Fruit fly (Drosophila melanogaster) whole organism, wandering third instar larva: Measurements from ENCODE around the gene Atg5.
A peak's percentile ranks its signal among the peaks of the same experiment; 100 is the strongest.

Experiments used
- Abd-B ChIP-seq: fragments of >200 bp; optimal IDR thresholded peaks from 2 replicates; lab custom pipeline; 2017; ENCODE audit warnings: missing biosample characterization, missing genetic modification characterization
- CG9705 ChIP-seq: fragments of 200-800 bp; sonication (Bioruptor generic); optimal IDR thresholded peaks from 2 replicates; lab custom pipeline; 2018; ENCODE audit warnings: missing biosample characterization, mild to moderate bottlenecking, missing genetic modification characterization
- Dfd ChIP-seq: fragments of >200 bp; optimal IDR thresholded peaks from 2 replicates; lab custom pipeline; 2017; ENCODE audit warnings: missing biosample characterization, missing genetic modification characterization
- Dif ChIP-seq: fragments of 200-275, 200-300 bp; sonication (Bioruptor generic); optimal IDR thresholded peaks from 2 replicates; lab custom pipeline; 2018; ENCODE audit warnings: missing biosample characterization, missing genetic modification characterization; ENCODE audit not compliant: partially characterized antibody
- GATAd ChIP-seq: sonication (Bioruptor generic); optimal IDR thresholded peaks from 2 replicates; lab custom pipeline; 2016; ENCODE audit warnings: missing biosample characterization, missing genetic modification characterization
- HLH106 ChIP-seq: fragments of 200-800 bp; optimal IDR thresholded peaks from 3 replicates; lab custom pipeline; 2019; ENCODE audit warnings: missing biosample characterization, mild to moderate bottlenecking, missing genetic modification characterization, moderate library complexity
- Hnf4 ChIP-seq: fragments of 200-800 bp; sonication (Bioruptor generic); optimal IDR thresholded peaks from 2 replicates; lab custom pipeline; 2016; ENCODE audit warnings: missing biosample characterization, mild to moderate bottlenecking, missing genetic modification characterization
- Hr83 ChIP-seq: fragments of 200-300 bp; sonication (Bioruptor generic); optimal IDR thresholded peaks from 2 replicates; lab custom pipeline; 2016; ENCODE audit warnings: missing biosample characterization, mild to moderate bottlenecking, missing genetic modification characterization, moderate library complexity; ENCODE audit not compliant: poor library complexity, severe bottlenecking
- Jra ChIP-seq: sonication (Bioruptor generic); optimal IDR thresholded peaks from 2 replicates; lab custom pipeline; 2016; ENCODE audit warnings: missing biosample characterization, missing genetic modification characterization
- Mio ChIP-seq: sonication (Bioruptor generic); optimal IDR thresholded peaks from 2 replicates; lab custom pipeline; 2016; ENCODE audit warnings: missing biosample characterization, missing genetic modification characterization
- N ChIP-seq: fragments of >200 bp; optimal IDR thresholded peaks from 2 replicates; lab custom pipeline; 2018; ENCODE audit warnings: missing biosample characterization, missing external identifiers, missing genetic modification characterization
- OdsH ChIP-seq: fragments of 200-800 bp; sonication (Bioruptor generic); optimal IDR thresholded peaks from 2 replicates; lab custom pipeline; 2016; ENCODE audit warnings: missing biosample characterization, mild to moderate bottlenecking, missing genetic modification characterization
- Rel ChIP-seq, 2 experiments: fragments of 200-800 bp; sonication (Bioruptor generic) in 1 of 2; optimal IDR thresholded peaks; 2 replicates in 1 of 2; 3 replicates in 1 of 2; lab custom pipeline; 2016 to 2019; ENCODE audit warnings: mild to moderate bottlenecking in 2 of 2, missing biosample characterization in 2 of 2, missing genetic modification characterization in 2 of 2, moderate library complexity in 1 of 2
- Sp1 ChIP-seq: fragments of 200-800 bp; sonication (Bioruptor generic); optimal IDR thresholded peaks from 3 replicates; lab custom pipeline; 2019; ENCODE audit warnings: missing biosample characterization, mild to moderate bottlenecking, missing genetic modification characterization, moderate library complexity
- br ChIP-seq: fragments of 200-800 bp; sonication (Bioruptor generic); optimal IDR thresholded peaks from 2 replicates; lab custom pipeline; 2016; ENCODE audit warnings: missing biosample characterization, missing genetic modification characterization
- brk ChIP-seq: fragments of 200-800 bp; sonication (Bioruptor generic); optimal IDR thresholded peaks from 2 replicates; lab custom pipeline; 2016; ENCODE audit warnings: missing biosample characterization, mild to moderate bottlenecking, missing genetic modification characterization
- dmrt93B ChIP-seq: fragments of 200-800 bp; sonication (Bioruptor generic); optimal IDR thresholded peaks from 2 replicates; lab custom pipeline; 2018; ENCODE audit warnings: missing biosample characterization, mild to moderate bottlenecking, missing genetic modification characterization
- dsf ChIP-seq: sonication (Bioruptor generic); optimal IDR thresholded peaks from 2 replicates; lab custom pipeline; 2016; ENCODE audit warnings: missing biosample characterization, missing genetic modification characterization, borderline replicate concordance
- foxo ChIP-seq, 2 experiments: fragments of 200-800 bp; sonication (Bioruptor generic); optimal IDR thresholded peaks; 2 replicates in 1 of 2; 3 replicates in 1 of 2; lab custom pipeline; 2016 to 2017; ENCODE audit warnings: missing biosample characterization in 2 of 2, missing genetic modification characterization in 2 of 2
- fru ChIP-seq: fragments of 200-800 bp; sonication (Bioruptor generic); optimal IDR thresholded peaks from 3 replicates; lab custom pipeline; 2016; ENCODE audit warnings: missing biosample characterization, mild to moderate bottlenecking, missing genetic modification characterization
- h ChIP-seq: fragments of 200-800 bp; sonication (Bioruptor generic); optimal IDR thresholded peaks from 3 replicates; lab custom pipeline; 2016; ENCODE audit warnings: missing biosample characterization, mild to moderate bottlenecking, missing genetic modification characterization
- psq ChIP-seq: fragments of 200-800 bp; sonication (Bioruptor generic); optimal IDR thresholded peaks from 3 replicates; lab custom pipeline; 2017; ENCODE audit warnings: missing biosample characterization, mild to moderate bottlenecking, missing genetic modification characterization, moderate library complexity
- sv ChIP-seq: fragments of 200-800 bp; sonication (Bioruptor generic); optimal IDR thresholded peaks from 3 replicates; lab custom pipeline; 2016; ENCODE audit warnings: missing biosample characterization, missing genetic modification characterization
- tai ChIP-seq: sonication (Bioruptor generic); optimal IDR thresholded peaks from 2 replicates; lab custom pipeline; 2016; ENCODE audit warnings: missing biosample characterization, missing genetic modification characterization

Gene Atg5

dm6 chrX:7318464-7318863, 5.1 kb downstream of the Atg5 start:
- TF ChIP-seq psq (GFP tag; lab: Kevin White, UChicago) (peak; percentile 87), dsf (GFP tag; lab: Kevin White, UChicago) (no peak), GATAd (GFP tag; lab: Kevin White, UChicago) (no peak)
- TF ChIP-seq, all 38 proteins: peak for 1

dm6 chrX:7317214-7318210, 6.1 kb downstream of the Atg5 start:
- TF ChIP-seq br (GFP tag; lab: Kevin White, UChicago) (peak; percentile 23), Rel (GFP tag; optimal IDR thresholded peaks at IDR 0.05; lab: Kevin White, UChicago) (no peak), Rel (tag; optimal IDR thresholded peaks at IDR 0.05; lab: Kevin White, UChicago) (peak; percentile 41), Sp1 (GFP tag; lab: Kevin White, UChicago) (no peak)

- TF ChIP-seq Rel (GFP tag; optimal IDR thresholded peaks at IDR 0.05; lab: Kevin White, UChicago) (no peak), Rel (tag; optimal IDR thresholded peaks at IDR 0.05; lab: Kevin White, UChicago) (peak; percentile 8), Mio (GFP tag; lab: Kevin White, UChicago) (no peak)
These were observed 7.5 kb downstream of the Atg5 start for dm6 chrX:7315925-7316650.

dm6 chrX:7312406-7312805, 11.2 kb downstream of the Atg5 start:
- TF ChIP-seq Abd-B (GFP tag; lab: Kevin White, UChicago): no peak
- no peak for TF ChIP-seq tai (GFP tag; lab: Kevin White, UChicago)
- TF ChIP-seq Dif (GFP tag; lab: Kevin White, UChicago): no peak
- TF ChIP-seq, all 38 proteins: peak for 0

dm6 chrX:7308794-7309193, 14.8 kb downstream of the Atg5 start:
- TF ChIP-seq dmrt93B (GFP tag; lab: Kevin White, UChicago) (no peak), dsf (GFP tag; lab: Kevin White, UChicago) (no peak), Hnf4 (GFP tag; lab: Kevin White, UChicago) (no peak), GATAd (GFP tag; lab: Kevin White, UChicago) (no peak), Sp1 (GFP tag; lab: Kevin White, UChicago) (no peak), sv (no peak), OdsH (GFP tag; lab: Kevin White, UChicago) (no peak), foxo (GFP tag; optimal IDR thresholded peaks at IDR 0.05; lab: Kevin White, UChicago) (no peak), N (GFP tag; lab: Kevin White, UChicago) (no peak), Rel (GFP tag; optimal IDR thresholded peaks at IDR 0.05; lab: Kevin White, UChicago) (no peak), Rel (tag; optimal IDR thresholded peaks at IDR 0.05; lab: Kevin White, UChicago) (no peak), HLH106 (tag; lab: Kevin White, UChicago) (no peak), brk (no peak), h (GFP tag; lab: Kevin White, UChicago) (no peak), fru (GFP tag; lab: Kevin White, UChicago) (no peak), Dif (GFP tag; lab: Kevin White, UChicago) (no peak), Jra (GFP tag; lab: Kevin White, UChicago) (no peak), CG9705 (no peak), Dfd (GFP tag; lab: Kevin White, UChicago) (no peak), br (GFP tag; lab: Kevin White, UChicago) (no peak), Hr83 (GFP tag; lab: Kevin White, UChicago) (no peak)
